Worm (Caenorhabditis elegans): Measurements from ENCODE around the gene srp-2.
A peak's percentile ranks its signal among the peaks of the same experiment; 100 is the strongest.

- peak; percentile 92 for TF ChIP-seq ama-1 (optimal IDR thresholded peaks at IDR 0.05)
- TF ChIP-seq fkh-10 (GFP tag; optimal IDR thresholded peaks at IDR 0.05): no peak
- TF ChIP-seq elt-3 (tag; optimal IDR thresholded peaks at IDR 0.05): no peak
- TF ChIP-seq elt-2 (tag; optimal IDR thresholded peaks at IDR 0.05): no peak
- TF ChIP-seq ceh-9 (tag; optimal IDR thresholded peaks at IDR 0.05): no peak
- TF ChIP-seq jun-1 (tag; optimal IDR thresholded peaks at IDR 0.05): no peak
- no peak for TF ChIP-seq nhr-76 (tag; optimal IDR thresholded peaks at IDR 0.05)
- TF ChIP-seq nhr-77 (tag; optimal IDR thresholded peaks at IDR 0.05): no peak
Measured at ce11 chrV:724946-725806, 37.3 kb upstream of the srp-2 start.
